Fruit fly (Drosophila melanogaster): ENCODE data around the gene CG32645.

DNA sequence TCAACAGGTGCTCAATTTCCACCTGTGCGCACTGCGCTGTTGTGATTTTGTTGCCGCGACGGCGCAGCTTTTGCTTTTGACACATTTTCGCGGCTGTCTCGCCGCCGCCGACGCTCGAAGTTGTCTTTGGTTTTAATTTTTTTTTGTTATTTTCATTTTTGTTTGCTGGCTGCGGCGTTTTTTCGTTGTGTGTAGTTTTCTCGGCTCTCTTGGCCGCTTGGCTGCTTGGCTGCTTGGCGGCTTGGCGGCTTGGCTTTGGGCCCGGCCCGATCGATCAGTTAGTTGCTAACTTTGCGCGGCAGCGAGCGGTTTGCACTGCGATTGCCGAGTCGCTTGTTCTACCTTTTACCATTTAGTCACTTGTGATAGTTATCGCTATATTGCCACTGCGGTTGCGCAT, 24.1 kb upstream of the CG32645 start, which contains the start of gene CG42237:
- TF ChIP-seq CG8478 (optimal IDR thresholded peaks at IDR 0.05) (no peak), CTCF (optimal IDR thresholded peaks at IDR 0.05) (no peak)

Measured in S2 (cell line).